Fruit fly (Drosophila melanogaster) whole organism, embryonic: ENCODE measurements around the gene msn.

Experiments
- CG11504 ChIP-seq: fragments of 200-800 bp; sonication (Bioruptor generic); optimal IDR thresholded peaks from 3 replicates; lab custom pipeline; 2019; ENCODE audit warnings: missing biosample characterization, mild to moderate bottlenecking, missing genetic modification characterization, moderate library complexity
- CG12236 ChIP-seq: fragments of 200-800 bp; sonication (Bioruptor generic); optimal IDR thresholded peaks from 2 replicates; lab custom pipeline; 2016; ENCODE audit warnings: missing biosample characterization, missing genetic modification characterization
- CG1233 ChIP-seq: fragments of 200-800 bp; sonication (Bioruptor generic); optimal IDR thresholded peaks from 4 replicates; lab custom pipeline; 2018; ENCODE audit warnings: missing biosample characterization, mild to moderate bottlenecking, missing genetic modification characterization
- CG15011 ChIP-seq: fragments of 200-800 bp; sonication (Bioruptor generic); optimal IDR thresholded peaks from 3 replicates; lab custom pipeline; 2018; ENCODE audit warnings: missing biosample characterization, mild to moderate bottlenecking, missing genetic modification characterization
- CG1529 ChIP-seq: fragments of 200-800 bp; sonication (Bioruptor generic); optimal IDR thresholded peaks from 3 replicates; lab custom pipeline; 2018; ENCODE audit warnings: missing biosample characterization, missing genetic modification characterization
- CG15479 ChIP-seq: fragments of 200-800 bp; sonication (Bioruptor generic); optimal IDR thresholded peaks from 3 replicates; lab custom pipeline; 2019; ENCODE audit warnings: missing biosample characterization, mild to moderate bottlenecking, missing genetic modification characterization, moderate library complexity
- CG1647 ChIP-seq: fragments of 200-800 bp; sonication (Bioruptor generic); optimal IDR thresholded peaks from 3 replicates; lab custom pipeline; 2016; ENCODE audit warnings: missing biosample characterization, missing genetic modification characterization
- CG16813 ChIP-seq: fragments of 200-800 bp; sonication (Bioruptor generic); IDR thresholded peaks from 3 replicates; pipeline ENCODE4 v1.3.6; 2022; ENCODE audit warnings: missing biosample characterization, missing genetic modification characterization; ENCODE audit not compliant: partially characterized antibody
- CG18262 ChIP-seq: fragments of 200-800 bp; optimal IDR thresholded peaks from 3 replicates; lab custom pipeline; 2019; ENCODE audit warnings: missing biosample characterization, mild to moderate bottlenecking, missing genetic modification characterization, moderate library complexity
- CG2120 ChIP-seq: fragments of 200-800 bp; sonication (Bioruptor generic); optimal IDR thresholded peaks from 3 replicates; lab custom pipeline; 2016; ENCODE audit warnings: missing biosample characterization, missing genetic modification characterization
- CG2199 ChIP-seq: fragments of 200-800 bp; sonication (Bioruptor generic); IDR thresholded peaks from 3 replicates; pipeline ENCODE4 v1.3.6; 2022; ENCODE audit warnings: missing biosample characterization, missing genetic modification characterization
- CG32767 ChIP-seq: fragments of 200-800 bp; sonication (Bioruptor generic); IDR thresholded peaks from 2 replicates; pipeline ENCODE4 v1.3.6; 2022; ENCODE audit warnings: missing biosample characterization, missing genetic modification characterization
- CG3407 ChIP-seq: fragments of 200-800 bp; sonication (Bioruptor generic); optimal IDR thresholded peaks from 2 replicates; lab custom pipeline; 2018; ENCODE audit warnings: missing biosample characterization, mild to moderate bottlenecking, missing genetic modification characterization
- CG4854 ChIP-seq: fragments of 200-800 bp; sonication (Bioruptor generic); optimal IDR thresholded peaks from 2 replicates; lab custom pipeline; 2016; ENCODE audit warnings: missing biosample characterization, missing genetic modification characterization, inconsistent platforms
- CG5245 ChIP-seq: fragments of 200-800 bp; sonication (Bioruptor generic); optimal IDR thresholded peaks from 3 replicates; lab custom pipeline; 2016; ENCODE audit warnings: missing biosample characterization, missing genetic modification characterization
- CG6765 ChIP-seq: fragments of 200-800 bp; sonication (Bioruptor generic); optimal IDR thresholded peaks from 3 replicates; lab custom pipeline; 2017; ENCODE audit warnings: missing biosample characterization, mild to moderate bottlenecking, missing genetic modification characterization
- CG8359 ChIP-seq: fragments of 200-800 bp; sonication (Bioruptor generic); optimal IDR thresholded peaks from 2 replicates; lab custom pipeline; 2017; ENCODE audit warnings: missing biosample characterization, mild to moderate bottlenecking, missing genetic modification characterization, borderline replicate concordance
- CHES-1-like ChIP-seq: fragments of 200-800 bp; sonication (Bioruptor generic); optimal IDR thresholded peaks from 2 replicates; lab custom pipeline; 2016; ENCODE audit warnings: missing biosample characterization, missing genetic modification characterization
- Camta ChIP-seq: fragments of 200-800 bp; sonication (Bioruptor generic); optimal IDR thresholded peaks from 2 replicates; lab custom pipeline; 2016; ENCODE audit warnings: missing biosample characterization, missing genetic modification characterization
- CoRest ChIP-seq: fragments of 200-800 bp; sonication (Bioruptor generic); optimal IDR thresholded peaks from 3 replicates; lab custom pipeline; 2018; ENCODE audit warnings: missing biosample characterization, mild to moderate bottlenecking, missing genetic modification characterization, moderate library complexity
- Doc2 ChIP-seq: fragments of 200-800 bp; sonication (Bioruptor generic); IDR thresholded peaks from 2 replicates; pipeline ENCODE4 v1.3.6; 2022; ENCODE audit warnings: missing biosample characterization, missing genetic modification characterization
- E2f1 ChIP-seq: fragments of 200-800 bp; sonication (Bioruptor generic); IDR thresholded peaks from 2 replicates; pipeline ENCODE4 v1.3.6; 2022; ENCODE audit warnings: missing biosample characterization, missing genetic modification characterization
- HLHmδ ChIP-seq: fragments of 200-800 bp; sonication (Bioruptor generic); optimal IDR thresholded peaks from 2 replicates; lab custom pipeline; 2018; ENCODE audit warnings: missing biosample characterization, mild to moderate bottlenecking, missing genetic modification characterization, moderate library complexity
- Hr51 ChIP-seq, 2 experiments: fragments of 200-800 bp; sonication (Bioruptor generic); optimal IDR thresholded peaks; 2 replicates in 1 of 2; 3 replicates in 1 of 2; lab custom pipeline; 2016 to 2018; ENCODE audit warnings: missing biosample characterization in 2 of 2, missing genetic modification characterization in 2 of 2, mild to moderate bottlenecking in 1 of 2, moderate library complexity in 1 of 2
- Hr78 ChIP-seq, 2 experiments: fragments of 200-800 bp in 1 of 2; fragments of >200 bp in 1 of 2; sonication (Bioruptor generic) in 1 of 2; optimal IDR thresholded peaks; 2 replicates each; lab custom pipeline; 2017 to 2019; ENCODE audit warnings: missing biosample characterization in 2 of 2, missing genetic modification characterization in 2 of 2, mild to moderate bottlenecking in 1 of 2, moderate library complexity in 1 of 2
- PHDP ChIP-seq: fragments of 200-800 bp; sonication (Bioruptor generic); optimal IDR thresholded peaks from 3 replicates; lab custom pipeline; 2018; ENCODE audit warnings: missing biosample characterization, mild to moderate bottlenecking, missing genetic modification characterization, moderate library complexity
- Pdp1 ChIP-seq, 2 experiments: fragments of 200-800 bp; sonication (Bioruptor generic); optimal IDR thresholded peaks; 3 replicates each; lab custom pipeline; 2016; ENCODE audit warnings: missing biosample characterization in 2 of 2, missing genetic modification characterization in 2 of 2, mild to moderate bottlenecking in 1 of 2, moderate library complexity in 1 of 2
- Sox100B ChIP-seq: fragments of 200-800 bp; sonication (Bioruptor generic); optimal IDR thresholded peaks from 3 replicates; lab custom pipeline; 2018; ENCODE audit warnings: missing biosample characterization, mild to moderate bottlenecking, missing genetic modification characterization
- ac ChIP-seq: fragments of 200-800 bp; sonication (Bioruptor generic); optimal IDR thresholded peaks from 3 replicates; lab custom pipeline; 2017; ENCODE audit warnings: missing biosample characterization, mild to moderate bottlenecking, missing genetic modification characterization
- aop ChIP-seq: fragments of 200-800 bp; sonication (Bioruptor generic); IDR thresholded peaks from 2 replicates; pipeline ENCODE4 v1.3.6; 2022; ENCODE audit warnings: missing biosample characterization, missing genetic modification characterization
- ap ChIP-seq: fragments of 200-800 bp; sonication (Bioruptor generic); IDR thresholded peaks from 2 replicates; pipeline ENCODE4 v1.3.6; 2022; ENCODE audit warnings: missing biosample characterization, missing genetic modification characterization
- cg ChIP-seq: fragments of 200-800 bp; sonication (Bioruptor generic); optimal IDR thresholded peaks from 3 replicates; lab custom pipeline; 2019; ENCODE audit warnings: missing biosample characterization, mild to moderate bottlenecking, missing genetic modification characterization, moderate library complexity
- chinmo ChIP-seq: fragments of 200-800 bp; sonication (Bioruptor generic); IDR thresholded peaks from 4 replicates; pipeline ENCODE4 v1.3.6; 2022; ENCODE audit warnings: missing biosample characterization, missing genetic modification characterization; ENCODE audit not compliant: partially characterized antibody
- crc ChIP-seq: fragments of 200-800 bp; sonication (Bioruptor generic); optimal IDR thresholded peaks from 2 replicates; lab custom pipeline; 2016; ENCODE audit warnings: missing biosample characterization, missing genetic modification characterization
- da ChIP-seq: fragments of 200-800 bp; sonication (Bioruptor generic); optimal IDR thresholded peaks from 2 replicates; lab custom pipeline; 2016; ENCODE audit warnings: missing biosample characterization, missing genetic modification characterization
- ftz-f1 ChIP-seq: fragments of 200-800 bp; sonication (Bioruptor generic); optimal IDR thresholded peaks from 2 replicates; lab custom pipeline; 2016; ENCODE audit warnings: missing biosample characterization, missing genetic modification characterization
- fu2 ChIP-seq: fragments of 200-800 bp; sonication (Bioruptor generic); optimal IDR thresholded peaks from 2 replicates; lab custom pipeline; 2016; ENCODE audit warnings: missing biosample characterization, missing genetic modification characterization
- hkb ChIP-seq, 2 experiments: fragments of 200-800 bp in 1 of 2; fragments of >200 bp in 1 of 2; sonication (Bioruptor generic) in 1 of 2; IDR thresholded peaks in 1 of 2; optimal IDR thresholded peaks in 1 of 2; 2 replicates each; pipeline versions ENCODE4 v1.3.6 to Lab custom; 2017 to 2022; ENCODE audit warnings: missing biosample characterization in 1 of 2, missing genetic modification characterization in 1 of 2
- jumu ChIP-seq: fragments of 200-800 bp; sonication (Bioruptor generic); optimal IDR thresholded peaks from 3 replicates; lab custom pipeline; 2016; ENCODE audit warnings: missing biosample characterization, missing genetic modification characterization
- lab ChIP-seq: fragments of 200-800 bp; sonication (Bioruptor generic); optimal IDR thresholded peaks from 3 replicates; lab custom pipeline; 2017; ENCODE audit warnings: missing biosample characterization, missing genetic modification characterization, mild to moderate bottlenecking, moderate library complexity, missing genetic modification reagents
- maf-S ChIP-seq: fragments of 200-800 bp; sonication (Bioruptor generic); optimal IDR thresholded peaks from 2 replicates; lab custom pipeline; 2016; ENCODE audit warnings: missing biosample characterization, missing genetic modification characterization
- nom ChIP-seq: fragments of 200-800 bp; sonication (Bioruptor generic); optimal IDR thresholded peaks from 2 replicates; lab custom pipeline; 2017; ENCODE audit warnings: missing biosample characterization, missing genetic modification characterization, mild to moderate bottlenecking, moderate library complexity, missing genetic modification reagents
- sens ChIP-seq: fragments of 200-800 bp; sonication (Bioruptor generic); peaks from one replicate; lab custom pipeline; 2016; ENCODE audit warnings: missing biosample characterization, missing genetic modification characterization
- sna ChIP-seq: fragments of 200-800 bp; sonication (Bioruptor generic); IDR thresholded peaks from 2 replicates; pipeline ENCODE4 v1.3.6; 2022; ENCODE audit warnings: missing biosample characterization, missing genetic modification characterization; ENCODE audit not compliant: partially characterized antibody
- tin ChIP-seq: fragments of 200-800 bp; sonication (Bioruptor generic); optimal IDR thresholded peaks from 3 replicates; lab custom pipeline; 2016; ENCODE audit warnings: missing biosample characterization, missing genetic modification characterization
- trh ChIP-seq: fragments of 200-800 bp; sonication (Bioruptor generic); optimal IDR thresholded peaks from 2 replicates; lab custom pipeline; 2016; ENCODE audit warnings: missing biosample characterization, missing genetic modification characterization
- vvl ChIP-seq: fragments of 200-800 bp; sonication (Bioruptor generic); IDR thresholded peaks from 2 replicates; pipeline ENCODE4 v1.3.6; 2022; ENCODE audit warnings: missing biosample characterization, missing genetic modification characterization

The msn gene

dm6 chr3L:2634929-2635799 lies 48.8 kb upstream of the msn start (continued):
- TF ChIP-seq CG12236 (GFP tag; lab: Kevin White, UChicago) (peak; percentile 78), sens (peak; percentile 95), Hr51 (GFP tag; optimal IDR thresholded peaks at IDR 0.05; lab: Kevin White, UChicago) (peak; percentile 72 to 79), Doc2 (GFP tag; lab: Robert Waterston, UW) (no peak), crc (GFP tag; lab: Kevin White, UChicago) (peak; percentile 67), CG15011 (GFP tag; lab: Kevin White, UChicago) (peak; percentile 85), jumu (GFP tag; lab: Kevin White, UChicago) (peak; percentile 78), hkb (optimal IDR thresholded peaks at IDR 0.05; lab: Kevin White, UChicago) (no peak), hkb (GFP tag; IDR thresholded peaks at IDR 0.05; lab: Robert Waterston, UW) (peak; percentile 78), maf-S (peak; percentile 68), cg (GFP tag; lab: Kevin White, UChicago) (peak; percentile 89), sna (GFP tag; lab: Robert Waterston, UW) (peak; percentile 41; the same call in 1 of the 2 replicates), aop (GFP tag; lab: Robert Waterston, UW) (no peak), CG1233 (GFP tag; lab: Kevin White, UChicago) (peak; percentile 85), da (GFP tag; lab: Kevin White, UChicago) (peak; percentile 82), CG3407 (peak; percentile 82), ac (GFP tag; lab: Kevin White, UChicago) (peak; percentile 86), CG5245 (GFP tag; lab: Kevin White, UChicago) (peak; percentile 41), tin (GFP tag; lab: Kevin White, UChicago) (peak; percentile 69), CG2199 (GFP tag; lab: Robert Waterston, UW) (peak; percentile 65; the same call in 1 of the 3 replicates), CoRest (tag; lab: Kevin White, UChicago) (peak; percentile 68), CG1529 (GFP tag; lab: Kevin White, UChicago) (peak; percentile 71), Pdp1 (GFP tag; optimal IDR thresholded peaks at IDR 0.05; lab: Kevin White, UChicago) (peak; percentile 79 to 84), CG18262 (tag; lab: Kevin White, UChicago) (peak; percentile 56), fu2 (peak; percentile 70), chinmo (GFP tag; lab: Robert Waterston, UW) (peak; percentile 73; the same call in 3 of the 4 replicates), CG16813 (GFP tag; lab: Robert Waterston, UW) (peak; percentile 77), Hr78 (GFP tag; optimal IDR thresholded peaks at IDR 0.05; lab: Kevin White, UChicago) (no peak), ap (GFP tag; lab: Robert Waterston, UW) (0 out of 2 replicates have a peak, but pooled peaks have one; percentile 20), CG1647 (GFP tag; lab: Kevin White, UChicago) (peak; percentile 61), CG6765 (peak; percentile 96), CHES-1-like (peak; percentile 86), CG2120 (peak; percentile 71), ftz-f1 (GFP tag; lab: Kevin White, UChicago) (peak; percentile 79), HLHmδ (GFP tag; lab: Kevin White, UChicago) (peak; percentile 97), CG8359 (peak; percentile 24), vvl (peak; percentile 96), E2f1 (peak; percentile 77), CG4854 (GFP tag; lab: Kevin White, UChicago) (peak; percentile 71), nom (GFP tag; lab: Kevin White, UChicago) (peak; percentile 74), trh (peak; percentile 19), CG15479 (peak; percentile 55), lab (GFP tag; lab: Kevin White, UChicago) (peak; percentile 96), Camta (GFP tag; lab: Kevin White, UChicago) (peak; percentile 78), PHDP (peak; percentile 83), CG11504 (tag; lab: Kevin White, UChicago) (peak; percentile 68), Sox100B (GFP tag; lab: Kevin White, UChicago) (peak; percentile 86), CG32767 (GFP tag; lab: Robert Waterston, UW) (peak; percentile 85)
